Fruit fly (Drosophila melanogaster) whole organism, embryonic: ENCODE measurements around the gene CG16719.

ENCODE experiments used
- CG10147 ChIP-seq: fragments of 200-800 bp; sonication (Bioruptor generic); optimal IDR thresholded peaks from 2 replicates; lab custom pipeline; 2019; ENCODE audit warnings: missing biosample characterization, mild to moderate bottlenecking, missing genetic modification characterization, moderate library complexity
- CG10654 ChIP-seq: fragments of 200-800 bp; sonication (Bioruptor generic); optimal IDR thresholded peaks from 2 replicates; lab custom pipeline; 2016; ENCODE audit warnings: missing biosample characterization, missing genetic modification characterization
- CG11696 ChIP-seq: fragments of 200-800 bp; sonication (Bioruptor generic); IDR thresholded peaks from 2 replicates; pipeline ENCODE4 v1.3.6; 2022; ENCODE audit warnings: missing biosample characterization, missing genetic modification characterization
- CG12659 ChIP-seq: fragments of 200-800 bp; sonication (Bioruptor generic); optimal IDR thresholded peaks from 3 replicates; lab custom pipeline; 2017; ENCODE audit warnings: mild to moderate bottlenecking, missing biosample characterization, missing genetic modification reagents, missing genetic modification characterization
- CG13296 ChIP-seq: fragments of 200-800 bp; sonication (Bioruptor generic); optimal IDR thresholded peaks from 3 replicates; lab custom pipeline; 2018; ENCODE audit warnings: missing biosample characterization, mild to moderate bottlenecking, missing genetic modification characterization
- CG15601 ChIP-seq: fragments of 200-800 bp; sonication (Bioruptor generic); optimal IDR thresholded peaks from 3 replicates; lab custom pipeline; 2019; ENCODE audit warnings: missing biosample characterization, mild to moderate bottlenecking, missing genetic modification characterization, moderate library complexity
- CG16815 ChIP-seq: fragments of 200-800 bp; sonication (Bioruptor generic); optimal IDR thresholded peaks from 3 replicates; lab custom pipeline; 2017; ENCODE audit warnings: missing biosample characterization, mild to moderate bottlenecking, missing genetic modification characterization
- CG17802 ChIP-seq: fragments of 200-800 bp; sonication (Bioruptor generic); optimal IDR thresholded peaks from 2 replicates; lab custom pipeline; 2018; ENCODE audit warnings: missing biosample characterization, mild to moderate bottlenecking, missing genetic modification characterization, moderate library complexity
- CG18599 ChIP-seq: fragments of 200-800 bp; sonication (Bioruptor generic); optimal IDR thresholded peaks from 3 replicates; lab custom pipeline; 2017; ENCODE audit warnings: missing biosample characterization, missing genetic modification characterization, mild to moderate bottlenecking, moderate library complexity, missing genetic modification reagents
- CG2712 ChIP-seq: fragments of 200-800 bp; optimal IDR thresholded peaks from 3 replicates; lab custom pipeline; 2019; ENCODE audit warnings: missing biosample characterization, mild to moderate bottlenecking, missing genetic modification characterization, moderate library complexity
- CG31224 ChIP-seq: fragments of 200-800 bp; sonication (Bioruptor generic); IDR thresholded peaks from 2 replicates; pipeline ENCODE4 v1.3.6; 2022; ENCODE audit warnings: missing biosample characterization, missing genetic modification characterization
- CG34422 ChIP-seq: fragments of 200-800 bp; sonication (Bioruptor generic); IDR thresholded peaks from 3 replicates; pipeline ENCODE4 v1.3.6; 2022; ENCODE audit warnings: missing biosample characterization, missing genetic modification characterization
- CG3838 ChIP-seq: fragments of 200-800 bp; sonication (Bioruptor generic); optimal IDR thresholded peaks from 3 replicates; lab custom pipeline; 2016; ENCODE audit warnings: missing biosample characterization, missing genetic modification characterization
- CG43689 ChIP-seq: fragments of 200-800 bp; sonication (Bioruptor generic); IDR thresholded peaks from 2 replicates; pipeline ENCODE4 v1.3.6; 2022; ENCODE audit warnings: missing biosample characterization, missing genetic modification characterization
- CG7271 ChIP-seq: fragments of 200-800 bp; sonication (Bioruptor generic); optimal IDR thresholded peaks from 2 replicates; lab custom pipeline; 2018; ENCODE audit warnings: missing biosample characterization, mild to moderate bottlenecking, missing genetic modification characterization, moderate library complexity
- CG7987 ChIP-seq: fragments of 200-800 bp; sonication (Bioruptor generic); optimal IDR thresholded peaks from 2 replicates; lab custom pipeline; 2018; ENCODE audit warnings: missing biosample characterization, mild to moderate bottlenecking, missing genetic modification characterization, moderate library complexity
- CG8924 ChIP-seq: fragments of 200-800 bp; optimal IDR thresholded peaks from 3 replicates; lab custom pipeline; 2019; ENCODE audit warnings: missing biosample characterization, mild to moderate bottlenecking, missing genetic modification characterization, moderate library complexity
- CG9876 ChIP-seq: fragments of 200-800 bp; sonication (Bioruptor generic); optimal IDR thresholded peaks from 2 replicates; lab custom pipeline; 2016; ENCODE audit warnings: missing biosample characterization, missing genetic modification characterization
- Hey ChIP-seq: fragments of 200-800 bp; sonication (Bioruptor generic); optimal IDR thresholded peaks from 3 replicates; lab custom pipeline; 2018; ENCODE audit warnings: missing biosample characterization, mild to moderate bottlenecking, missing genetic modification characterization
- Side ChIP-seq: fragments of 200-800 bp; sonication (Bioruptor generic); optimal IDR thresholded peaks from 2 replicates; lab custom pipeline; 2016; ENCODE audit warnings: missing biosample characterization, missing genetic modification characterization
- Tbp ChIP-seq: fragments of >200 bp; optimal IDR thresholded peaks from 2 replicates; lab custom pipeline; 2018; ENCODE audit warnings: missing biosample characterization, missing genetic modification characterization
- chinmo ChIP-seq: fragments of 200-800 bp; sonication (Bioruptor generic); IDR thresholded peaks from 4 replicates; pipeline ENCODE4 v1.3.6; 2022; ENCODE audit warnings: missing biosample characterization, missing genetic modification characterization; ENCODE audit not compliant: partially characterized antibody
- dysf ChIP-seq: fragments of 200-800 bp; sonication (Bioruptor generic); IDR thresholded peaks from 3 replicates; pipeline ENCODE4 v1.3.6; 2022; ENCODE audit warnings: missing biosample characterization, missing genetic modification characterization
- ems ChIP-seq: fragments of 200-800 bp; sonication (Bioruptor generic); optimal IDR thresholded peaks from 3 replicates; lab custom pipeline; 2016; ENCODE audit warnings: missing biosample characterization, missing genetic modification characterization
- ewg ChIP-seq: fragments of 200-800 bp; sonication (Bioruptor generic); optimal IDR thresholded peaks from 3 replicates; lab custom pipeline; 2017; ENCODE audit warnings: mild to moderate bottlenecking, missing biosample characterization, missing genetic modification reagents, missing genetic modification characterization
- exex ChIP-seq: fragments of 200-800 bp; sonication (Bioruptor generic); optimal IDR thresholded peaks from 4 replicates; lab custom pipeline; 2018; ENCODE audit warnings: missing biosample characterization, mild to moderate bottlenecking, missing genetic modification characterization, moderate library complexity
- gsb-n ChIP-seq: fragments of 200-800 bp; sonication (Bioruptor generic); optimal IDR thresholded peaks from 3 replicates; lab custom pipeline; 2018; ENCODE audit warnings: missing biosample characterization, mild to moderate bottlenecking, missing genetic modification characterization
- jing ChIP-seq: fragments of 200-800 bp; sonication (Bioruptor generic); optimal IDR thresholded peaks from 2 replicates; lab custom pipeline; 2018; ENCODE audit warnings: missing biosample characterization, mild to moderate bottlenecking, missing genetic modification characterization
- kah ChIP-seq: fragments of 200-800 bp; sonication (Bioruptor generic); optimal IDR thresholded peaks from 2 replicates; lab custom pipeline; 2018; ENCODE audit warnings: missing biosample characterization, mild to moderate bottlenecking, missing genetic modification characterization
- prd ChIP-seq, 3 experiments: fragments of >200 bp in 2 of 3; fragments of 200-800 bp in 1 of 3; sonication (Bioruptor generic) in 1 of 3; optimal IDR thresholded peaks in 2 of 3; IDR thresholded peaks in 1 of 3; 2 replicates in 2 of 3; 3 replicates in 1 of 3; pipeline versions ENCODE4 v1.3.6 to Lab custom; 2017 to 2022; ENCODE audit warnings: missing biosample characterization in 1 of 3, missing genetic modification characterization in 1 of 3
- scrt ChIP-seq: fragments of 200-800 bp; sonication (Bioruptor generic); optimal IDR thresholded peaks from 2 replicates; lab custom pipeline; 2018; ENCODE audit warnings: missing biosample characterization, mild to moderate bottlenecking, missing genetic modification characterization, moderate library complexity
- sim ChIP-seq: fragments of 200-800 bp; sonication (Bioruptor generic); IDR thresholded peaks from 2 replicates; pipeline ENCODE4 v1.3.6; 2022; ENCODE audit warnings: missing biosample characterization, missing genetic modification characterization
- sr ChIP-seq: fragments of 200-800 bp; sonication (Bioruptor generic); IDR thresholded peaks from 3 replicates; pipeline ENCODE4 v1.3.6; 2022; ENCODE audit warnings: missing biosample characterization, missing genetic modification characterization
- ssp ChIP-seq: fragments of 200-800 bp; sonication (Bioruptor generic); IDR thresholded peaks from 2 replicates; pipeline ENCODE4 v1.3.6; 2022; ENCODE audit warnings: missing biosample characterization, missing genetic modification characterization
- stc ChIP-seq: fragments of 200-800 bp; sonication (Bioruptor generic); IDR thresholded peaks from 2 replicates; pipeline ENCODE4 v1.3.6; 2022; ENCODE audit warnings: missing biosample characterization, missing genetic modification characterization
- sug ChIP-seq: fragments of 200-800 bp; optimal IDR thresholded peaks from 2 replicates; lab custom pipeline; 2019; ENCODE audit warnings: missing biosample characterization, mild to moderate bottlenecking, missing genetic modification characterization, moderate library complexity
- trem ChIP-seq: fragments of 200-800 bp; optimal IDR thresholded peaks from 3 replicates; lab custom pipeline; 2019; ENCODE audit warnings: missing biosample characterization, mild to moderate bottlenecking, missing genetic modification characterization, moderate library complexity

Gene CG16719

DNA sequence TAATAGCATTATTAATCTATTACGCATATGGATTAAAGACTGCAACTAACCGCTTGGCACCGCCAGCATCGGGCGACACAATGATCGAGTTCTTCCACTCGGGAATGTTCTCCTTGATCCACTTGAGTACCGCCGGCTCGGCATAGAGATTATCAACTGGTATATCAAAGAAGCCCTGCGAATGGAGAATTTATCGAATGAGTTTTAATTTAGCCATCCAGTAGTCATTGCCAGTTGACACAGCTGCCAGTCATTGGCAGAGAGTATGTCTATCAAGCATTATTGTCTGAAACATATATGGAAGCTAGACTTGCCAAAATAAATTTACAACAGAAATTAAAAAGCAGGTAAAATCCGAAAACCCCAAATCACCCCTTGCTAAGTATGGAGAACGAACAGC lies at the start of gene CG16719:
TSS of gene CG16719 (plus strand) at position 301 of the 400 bp plus-strand sequence.
- TF ChIP-seq CG10147 (GFP tag; lab: Kevin White, UChicago), result no peak
- no peak for TF ChIP-seq sug
- no peak for TF ChIP-seq trem (tag; lab: Kevin White, UChicago)
- TF ChIP-seq prd (optimal IDR thresholded peaks at IDR 0.05; lab: Kevin White, UChicago), result no peak
- no peak for TF ChIP-seq prd (GFP tag; IDR thresholded peaks at IDR 0.05; lab: Robert Waterston, UW)
- no peak for TF ChIP-seq CG2712 (tag; lab: Kevin White, UChicago)
- TF ChIP-seq CG17802 (tag; lab: Kevin White, UChicago), result no peak
- TF ChIP-seq CG43689 (GFP tag; lab: Robert Waterston, UW), result no peak
- no peak for TF ChIP-seq jing (GFP tag; lab: Kevin White, UChicago)
- TF ChIP-seq CG10654 (GFP tag; lab: Kevin White, UChicago), result no peak
- no peak for TF ChIP-seq ssp (GFP tag; lab: Robert Waterston, UW)
- TF ChIP-seq sim, result no peak
- TF ChIP-seq kah (GFP tag; lab: Kevin White, UChicago), result no peak
- TF ChIP-seq chinmo (GFP tag; lab: Robert Waterston, UW), result no peak
- TF ChIP-seq stc, result no peak

DNA sequence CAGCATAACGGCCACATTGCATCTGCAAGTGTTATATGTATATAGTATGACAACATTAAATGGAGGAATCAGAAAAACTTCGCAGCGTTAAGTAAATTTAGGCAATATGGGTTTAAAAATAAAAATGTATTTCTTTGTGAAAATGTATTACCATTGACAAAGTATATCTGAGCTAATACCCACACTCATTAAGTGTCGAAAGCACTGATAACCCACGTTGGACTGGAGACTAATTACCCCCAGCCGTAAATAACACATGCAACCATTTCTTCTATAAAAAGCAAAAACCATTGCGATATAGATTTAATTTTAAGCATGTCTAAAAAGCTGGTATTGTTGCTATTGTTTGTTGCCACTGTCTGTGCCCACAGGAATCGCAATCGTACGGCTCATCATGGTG lies 47.2 kb upstream of the CG16719 start, which contains the start of gene CG8329:
TSS of gene CG8329 (plus strand) at position 301 of the 400 bp plus-strand sequence.
- no peak for TF ChIP-seq gsb-n (tag; lab: Kevin White, UChicago)
- TF ChIP-seq Tbp (GFP tag; lab: Kevin White, UChicago), result no peak
- TF ChIP-seq CG16815 (GFP tag; lab: Kevin White, UChicago), result no peak
- TF ChIP-seq Hey (tag; lab: Kevin White, UChicago), result no peak
- no peak for TF ChIP-seq CG8924

DNA sequence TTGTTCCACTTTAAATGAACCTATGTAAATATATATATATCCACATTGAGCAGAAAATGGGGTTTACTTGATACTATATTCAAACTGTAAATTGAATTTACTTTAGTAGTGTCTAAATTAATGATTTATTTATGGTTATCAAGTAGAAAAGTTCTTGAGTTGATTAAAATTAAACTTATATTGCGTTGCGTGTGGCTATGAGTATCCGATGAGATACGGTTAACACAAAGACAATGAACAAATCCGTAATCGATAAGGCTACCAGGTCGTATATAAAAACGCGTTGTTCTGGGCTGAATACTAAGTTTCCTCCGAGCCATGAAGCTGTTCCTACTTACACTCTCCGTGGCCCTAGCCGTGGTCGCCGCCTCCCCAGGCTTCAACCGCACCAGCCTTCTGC lies 46.0 kb upstream of the CG16719 start, which contains the start of gene CG18179:
TSS of gene CG18179 (plus strand) at position 301 of the 400 bp plus-strand sequence.
- TF ChIP-seq CG7987 (GFP tag; lab: Kevin White, UChicago), result no peak
- TF ChIP-seq CG12659 (GFP tag; lab: Kevin White, UChicago), result no peak
- no peak for TF ChIP-seq CG15601
- no peak for TF ChIP-seq CG11696 (GFP tag; lab: Robert Waterston, UW)
- no peak for TF ChIP-seq CG18599
- TF ChIP-seq ems (GFP tag; lab: Kevin White, UChicago), result no peak

DNA sequence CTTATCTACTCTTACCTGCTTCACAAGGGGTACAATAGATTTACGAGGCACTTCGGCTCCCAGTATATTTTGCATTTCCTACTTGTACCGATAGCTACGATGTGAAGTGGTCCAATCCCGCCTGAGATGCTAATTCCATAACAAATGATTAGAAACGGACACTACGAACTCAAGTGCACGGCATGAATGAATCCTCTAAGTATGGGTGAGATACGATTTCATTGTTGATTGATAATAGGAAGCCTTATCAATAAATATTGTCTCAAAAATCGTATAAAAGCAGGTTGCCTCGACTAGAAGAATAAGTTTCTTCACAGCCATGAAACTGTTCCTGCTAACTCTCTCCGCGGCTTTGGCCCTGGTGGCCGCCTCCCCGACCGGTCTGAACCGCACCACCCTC lies 44.3 kb upstream of the CG16719 start, which contains the start of gene CG18180:
TSS of gene CG18180 (plus strand) at position 301 of the 400 bp plus-strand sequence.
- peak; percentile 10 for TF ChIP-seq exex (tag; lab: Kevin White, UChicago)
- no peak for TF ChIP-seq CG9876 (GFP tag; lab: Kevin White, UChicago)
- TF ChIP-seq sr, result no peak
- TF ChIP-seq Side (GFP tag; lab: Kevin White, UChicago), result no peak
- TF ChIP-seq CG7271 (tag; lab: Kevin White, UChicago), result no peak

DNA sequence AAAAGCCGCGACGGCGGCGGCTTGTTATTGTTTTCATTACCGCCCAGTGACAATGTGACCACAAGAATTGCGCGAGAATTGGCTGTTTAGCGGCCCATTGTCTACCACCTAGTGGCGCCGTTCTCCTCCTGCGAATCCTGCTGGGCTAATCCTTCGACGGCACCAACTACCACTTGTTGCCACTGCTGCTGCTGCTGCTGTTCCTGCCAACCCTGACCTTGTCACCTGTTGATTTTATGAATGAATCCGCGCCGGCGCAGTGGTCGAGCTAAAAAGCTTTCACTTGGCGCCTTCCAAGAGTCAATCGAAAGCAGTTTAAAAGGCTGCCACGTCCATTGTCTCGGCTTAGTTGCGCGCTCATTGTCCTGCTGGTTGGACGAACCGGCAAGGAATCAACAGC lies 41.2 kb upstream of the CG16719 start, which contains the start of gene CNMaR:
TSS of gene CNMaR (plus strand) at position 348 of the 400 bp plus-strand sequence.
- TF ChIP-seq ewg, result peak; percentile 85
- peak; percentile 100 for TF ChIP-seq scrt (GFP tag; lab: Kevin White, UChicago)
- TF ChIP-seq CG31224 (GFP tag; lab: Robert Waterston, UW), result peak; percentile 78
- no peak for TF ChIP-seq sim
- peak; percentile 59; the same call in 1 of the 3 replicates for TF ChIP-seq CG34422 (GFP tag; lab: Robert Waterston, UW)
- peak; percentile 10 for TF ChIP-seq kah (GFP tag; lab: Kevin White, UChicago)
- TF ChIP-seq CG13296 (GFP tag; lab: Kevin White, UChicago), result no peak
- TF ChIP-seq dysf (GFP tag; lab: Robert Waterston, UW), result 0 out of 3 replicates have a peak, but pooled peaks have one; percentile 16
- no peak for TF ChIP-seq CG3838
- TF ChIP-seq, all 482 proteins: peak for 6
